Worm (Caenorhabditis elegans) whole organism, midembryonic: ENCODE results near the gene lipl-4.

Experiments
- flt-1 ChIP-seq: fragments of 200-800 bp; sonication (Bioruptor generic); IDR thresholded peaks from 2 replicates; pipeline ENCODE4 v1.3.6; 2022; ENCODE audit warnings: missing genetic modification characterization, missing compliant biosample characterization
- med-1 ChIP-seq: sonication (generic microtip); optimal IDR thresholded peaks from 2 replicates; lab custom pipeline; 2017; ENCODE audit warnings: missing genetic modification characterization, mild to moderate bottlenecking, missing compliant biosample characterization, antibody characterized with exemption, missing genetic modification reagents; ENCODE audit not compliant: insufficient read depth
- ref-1 ChIP-seq: fragments of 200-800 bp; sonication (Bioruptor generic); conservative IDR thresholded peaks from 2 replicates; pipeline ENCODE4 v1.3.6; 2022; ENCODE audit warnings: missing genetic modification reagents, missing genetic modification characterization, missing compliant biosample characterization
- ztf-29 ChIP-seq: fragments of 200-800 bp; sonication (Bioruptor generic); IDR thresholded peaks from 2 replicates; pipeline ENCODE4 v1.3.6; 2022; ENCODE audit warnings: missing genetic modification reagents, missing genetic modification characterization, missing compliant biosample characterization

ce11 chrV:6514887-6515324, 35.1 kb upstream of the lipl-4 start, which contains the start of gene dpy-11:
- no peak for TF ChIP-seq ref-1 (GFP tag; lab: Robert Waterston, UW)
- TF ChIP-seq med-1 (GFP tag; lab: Kevin White, UChicago), result no peak
- TF ChIP-seq flt-1 (GFP tag; lab: Robert Waterston, UW), result no peak
- no peak for TF ChIP-seq ztf-29 (GFP tag; lab: Robert Waterston, UW)
